Fruit fly (Drosophila melanogaster): ENCODE data around the gene CG7218.

The CG7218 gene

DNA sequence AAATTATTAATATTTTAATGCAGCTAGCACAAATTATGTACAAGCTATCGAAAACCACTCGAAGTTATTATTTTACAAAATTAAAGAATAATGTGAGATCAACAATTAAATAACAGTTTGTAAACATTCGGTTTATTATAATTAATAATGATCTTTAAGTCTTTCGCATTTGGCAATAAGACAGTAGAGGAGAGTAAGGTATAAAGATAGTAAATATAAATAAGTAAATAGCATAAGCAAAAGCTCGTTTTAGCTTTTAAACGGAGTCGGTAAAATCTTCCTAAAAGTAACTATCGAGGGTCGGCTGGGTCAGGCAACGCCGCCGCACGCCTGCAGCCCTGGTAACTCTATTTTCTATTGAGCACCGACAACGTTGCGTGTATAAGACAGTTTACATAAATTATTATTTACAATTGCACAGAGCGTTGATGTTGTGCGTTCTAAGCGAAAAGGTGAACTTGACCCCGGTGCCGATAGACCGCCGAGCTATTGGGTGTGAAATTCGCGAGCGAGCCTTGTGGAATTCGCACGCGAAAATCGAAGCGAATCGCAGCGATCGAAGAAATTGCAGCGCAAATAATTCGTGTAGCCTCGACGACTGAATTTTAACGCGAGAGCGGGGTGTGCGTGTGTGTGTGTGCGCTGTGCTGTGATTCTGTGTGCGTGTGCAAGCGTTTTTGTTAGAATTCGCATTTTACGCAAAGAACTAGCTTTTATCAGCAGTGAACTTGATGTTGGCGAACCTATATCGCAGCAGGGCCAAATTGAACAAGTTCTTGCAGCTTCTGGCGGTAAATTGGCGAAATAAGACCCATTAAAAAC lies 3.4 kb upstream of the CG7218 start, which contains the start of gene wrd (continued):
- TF ChIP-seq CG3281 (GFP tag; optimal IDR thresholded peaks at IDR 0.05) (peak; percentile 4), D19A (tag; optimal IDR thresholded peaks at IDR 0.05) (peak; percentile 2), sim (GFP tag; IDR thresholded peaks at IDR 0.05) (no peak), CG9797 (GFP tag; optimal IDR thresholded peaks at IDR 0.05) (no peak), CG1832 (GFP tag; optimal IDR thresholded peaks at IDR 0.05) (no peak), Hr3 (GFP tag; optimal IDR thresholded peaks at IDR 0.05) (peak; percentile 28), NFAT (GFP tag; IDR thresholded peaks at IDR 0.05) (peak; percentile 50; the same call in 1 of the 2 replicates), CG6272 (GFP tag; IDR thresholded peaks at IDR 0.05) (no peak), fd64A (GFP tag; optimal IDR thresholded peaks at IDR 0.05) (no peak), CG14860 (GFP tag; IDR thresholded peaks at IDR 0.05; ENCODE audit: partially characterized antibody) (no peak), CG30020 (tag; optimal IDR thresholded peaks at IDR 0.05) (peak; percentile 5), CG1603 (tag; optimal IDR thresholded peaks at IDR 0.05) (peak; percentile 43), pzg (GFP tag; optimal IDR thresholded peaks at IDR 0.05) (peak; percentile 34), D19B (GFP tag; optimal IDR thresholded peaks at IDR 0.05) (peak; percentile 36), Hmr (GFP tag; optimal IDR thresholded peaks at IDR 0.05) (no peak), prd (optimal IDR thresholded peaks at IDR 0.05) (no peak), prd (GFP tag; IDR thresholded peaks at IDR 0.05) (0 out of 3 replicates have a peak, but pooled peaks have one; percentile 20), CG17328 (GFP tag; IDR thresholded peaks at IDR 0.05) (no peak), CG32767 (GFP tag; IDR thresholded peaks at IDR 0.05) (no peak; the same call in 1 of the 2 replicates), schlank (tag; optimal IDR thresholded peaks at IDR 0.05) (no peak), CG12942 (GFP tag; optimal IDR thresholded peaks at IDR 0.05) (no peak), CG18764 (GFP tag; optimal IDR thresholded peaks at IDR 0.05) (no peak), wdn (GFP tag; IDR thresholded peaks at IDR 0.05) (no peak), grau (tag; optimal IDR thresholded peaks at IDR 0.05) (peak; percentile 33), crc (GFP tag; optimal IDR thresholded peaks at IDR 0.05) (no peak), Ets65A (GFP tag) (no peak), CG4854 (GFP tag; optimal IDR thresholded peaks at IDR 0.05) (no peak), pho (GFP tag; optimal IDR thresholded peaks at IDR 0.05) (no peak), Eip74EF (GFP tag; optimal IDR thresholded peaks at IDR 0.05) (no peak), CG15696 (tag; optimal IDR thresholded peaks at IDR 0.05) (no peak), Sox100B (GFP tag; optimal IDR thresholded peaks at IDR 0.05) (peak; percentile 48), salm (tag; optimal IDR thresholded peaks at IDR 0.05) (no peak), CG5245 (GFP tag; optimal IDR thresholded peaks at IDR 0.05) (no peak), CG9215 (GFP tag; IDR thresholded peaks at IDR 0.05) (no peak), Lhr (GFP tag; optimal IDR thresholded peaks at IDR 0.05) (no peak), CG6791 (GFP tag; IDR thresholded peaks at IDR 0.05; ENCODE audit: partially characterized antibody) (no peak), ems (GFP tag; optimal IDR thresholded peaks at IDR 0.05) (no peak), CG16815 (GFP tag; optimal IDR thresholded peaks at IDR 0.05) (no peak), Tbp (GFP tag; optimal IDR thresholded peaks at IDR 0.05) (no peak), sna (GFP tag; IDR thresholded peaks at IDR 0.05; ENCODE audit: partially characterized antibody) (no peak), Dek (tag; optimal IDR thresholded peaks at IDR 0.05) (peak; percentile 6), bowl (GFP tag; IDR thresholded peaks at IDR 0.05) (no peak), CG13424 (tag; optimal IDR thresholded peaks at IDR 0.05) (peak; percentile 41), Dip3 (GFP tag; optimal IDR thresholded peaks at IDR 0.05) (no peak), Fer3 (tag; optimal IDR thresholded peaks at IDR 0.05) (peak; percentile 15), pita (GFP tag; optimal IDR thresholded peaks at IDR 0.05) (no peak), CG12769 (tag; optimal IDR thresholded peaks at IDR 0.05) (peak; percentile 8), Deaf1 (tag; optimal IDR thresholded peaks at IDR 0.05) (peak; percentile 39), CG2199 (GFP tag; IDR thresholded peaks at IDR 0.05) (no peak)

Measured in whole organism, embryonic.